Fruit fly (Drosophila melanogaster): ENCODE measurements around the gene CG32756.
A peak's percentile ranks its signal among the peaks of the same experiment; 100 is the strongest.

The CG32756 gene

dm6 chrX:5972030-5972429 lies 26.5 kb downstream of the CG32756 start (continued):
- TF ChIP-seq CG12769 (tag; optimal IDR thresholded peaks at IDR 0.05): peak; percentile 13
- 0 out of 2 replicates have a peak, but pooled peaks have one; percentile 24 for TF ChIP-seq sim (GFP tag; IDR thresholded peaks at IDR 0.05)
- no peak for TF ChIP-seq fru (optimal IDR thresholded peaks at IDR 0.05)
- TF ChIP-seq HmgD (GFP tag; optimal IDR thresholded peaks at IDR 0.05): no peak
- TF ChIP-seq CG14667 (GFP tag; IDR thresholded peaks at IDR 0.05): 0 out of 2 replicates have a peak, but pooled peaks have one; percentile 45
- TF ChIP-seq knrl (GFP tag; IDR thresholded peaks at IDR 0.05; ENCODE audit: partially characterized antibody): no peak
- no peak for TF ChIP-seq CG6683 (GFP tag; optimal IDR thresholded peaks at IDR 0.05)
- TF ChIP-seq CG16863 (GFP tag; optimal IDR thresholded peaks at IDR 0.05): peak; percentile 49
- no peak for TF ChIP-seq tup (GFP tag; optimal IDR thresholded peaks at IDR 0.05)
- TF ChIP-seq Adf1 (GFP tag; IDR thresholded peaks at IDR 0.05): no peak
- no peak for TF ChIP-seq mld (GFP tag; IDR thresholded peaks at IDR 0.05; ENCODE audit: partially characterized antibody)
- peak; percentile 27; the same call in 1 of the 2 replicates for TF ChIP-seq wor (GFP tag; IDR thresholded peaks at IDR 0.05)
- no peak for TF ChIP-seq da (GFP tag; optimal IDR thresholded peaks at IDR 0.05)
- TF ChIP-seq Lhr (GFP tag; optimal IDR thresholded peaks at IDR 0.05): peak; percentile 9
- TF ChIP-seq CG9932 (GFP tag; IDR thresholded peaks at IDR 0.05): no peak
- TF ChIP-seq CG11085 (GFP tag; IDR thresholded peaks at IDR 0.05): no peak
- TF ChIP-seq tgo (GFP tag; IDR thresholded peaks at IDR 0.05): no peak
- TF ChIP-seq Optix (GFP tag; IDR thresholded peaks at IDR 0.05): peak; percentile 53; the same call in 2 of the 3 replicates
- TF ChIP-seq CG4820 (GFP tag; optimal IDR thresholded peaks at IDR 0.05): peak; percentile 71
- TF ChIP-seq sens-2 (GFP tag; IDR thresholded peaks at IDR 0.05): peak; percentile 54
- no peak for TF ChIP-seq run (tag; optimal IDR thresholded peaks at IDR 0.05)
- peak; percentile 85 for TF ChIP-seq ci (GFP tag; IDR thresholded peaks at IDR 0.05)
- TF ChIP-seq CG18764 (GFP tag; optimal IDR thresholded peaks at IDR 0.05): no peak
- no peak for TF ChIP-seq CG13775 (GFP tag; optimal IDR thresholded peaks at IDR 0.05)
- peak; percentile 51; the same call in 1 of the 2 replicates for TF ChIP-seq CG32532 (GFP tag; IDR thresholded peaks at IDR 0.05)
- TF ChIP-seq CG18599 (GFP tag; optimal IDR thresholded peaks at IDR 0.05): no peak
- no peak for TF ChIP-seq CG6791 (GFP tag; IDR thresholded peaks at IDR 0.05; ENCODE audit: partially characterized antibody)
- no peak for TF ChIP-seq CG12299 (tag; optimal IDR thresholded peaks at IDR 0.05)
- no peak for TF ChIP-seq corto (GFP tag; optimal IDR thresholded peaks at IDR 0.05)
- no peak for TF ChIP-seq cato (GFP tag; optimal IDR thresholded peaks at IDR 0.05; ENCODE audit: borderline replicate concordance)
- no peak for TF ChIP-seq CG13296 (GFP tag; optimal IDR thresholded peaks at IDR 0.05)
- TF ChIP-seq gem (tag; optimal IDR thresholded peaks at IDR 0.05): peak; percentile 57
- no peak for TF ChIP-seq Sin3A (optimal IDR thresholded peaks at IDR 0.05)
- no peak for TF ChIP-seq eyg (GFP tag; optimal IDR thresholded peaks at IDR 0.05)
- TF ChIP-seq CG6654 (GFP tag; optimal IDR thresholded peaks at IDR 0.05): no peak
- peak; percentile 25; the same call in 1 of the 2 replicates for TF ChIP-seq sob (GFP tag; IDR thresholded peaks at IDR 0.05)
- peak; percentile 58; the same call in 1 of the 3 replicates for TF ChIP-seq gce (GFP tag; IDR thresholded peaks at IDR 0.05)
- no peak for TF ChIP-seq her (GFP tag; optimal IDR thresholded peaks at IDR 0.05)
- peak; percentile 49 for TF ChIP-seq CG2712 (tag; optimal IDR thresholded peaks at IDR 0.05)
- peak; percentile 15 to 41 for TF ChIP-seq dpn (GFP tag; optimal IDR thresholded peaks at IDR 0.05)
- TF ChIP-seq kni (GFP tag; optimal IDR thresholded peaks at IDR 0.05): no peak
- TF ChIP-seq Fer1 (GFP tag; optimal IDR thresholded peaks at IDR 0.05): no peak
- TF ChIP-seq CG7271 (tag; optimal IDR thresholded peaks at IDR 0.05): no peak
- no peak for TF ChIP-seq Hr39 (optimal IDR thresholded peaks at IDR 0.05)
- TF ChIP-seq CG7987 (GFP tag; optimal IDR thresholded peaks at IDR 0.05): no peak
- TF ChIP-seq Spps (tag; optimal IDR thresholded peaks at IDR 0.05): no peak
- TF ChIP-seq sens (GFP tag): peak; percentile 85
- TF ChIP-seq CG31388 (GFP tag; optimal IDR thresholded peaks at IDR 0.05): no peak
- no peak for TF ChIP-seq CG2129 (GFP tag; IDR thresholded peaks at IDR 0.05; ENCODE audit: partially characterized antibody)
- peak; percentile 19; the same call in 1 of the 3 replicates for TF ChIP-seq CG14050 (GFP tag; IDR thresholded peaks at IDR 0.05)
- no peak for TF ChIP-seq Sry-δ (GFP tag; optimal IDR thresholded peaks at IDR 0.05)
- TF ChIP-seq CG31441 (GFP tag; IDR thresholded peaks at IDR 0.05): peak; percentile 47
